Fruit fly (Drosophila melanogaster) whole organism, embryonic: ENCODE results near the gene CG31637.

Experiments used
- Bdp1 ChIP-seq: fragments of 200-800 bp; sonication (Bioruptor generic); optimal IDR thresholded peaks from 3 replicates; lab custom pipeline; 2016; ENCODE audit warnings: missing biosample characterization, missing genetic modification characterization
- Blimp-1 ChIP-seq: fragments of 200-800 bp; sonication (Bioruptor generic); optimal IDR thresholded peaks from 3 replicates; lab custom pipeline; 2018; ENCODE audit warnings: missing biosample characterization, missing genetic modification characterization, mild to moderate bottlenecking, moderate library complexity, missing genetic modification reagents
- CG10267 ChIP-seq: fragments of 200-800 bp; sonication (Bioruptor generic); optimal IDR thresholded peaks from 2 replicates; lab custom pipeline; 2018; ENCODE audit warnings: missing biosample characterization, mild to moderate bottlenecking, missing genetic modification characterization, moderate library complexity
- CG1602 ChIP-seq: fragments of 200-800 bp; sonication (Bioruptor generic); optimal IDR thresholded peaks from 3 replicates; lab custom pipeline; 2016; ENCODE audit warnings: missing biosample characterization, missing genetic modification characterization
- CG17912 ChIP-seq: fragments of 200-800 bp; sonication (Bioruptor generic); optimal IDR thresholded peaks from 2 replicates; lab custom pipeline; 2018; ENCODE audit warnings: missing biosample characterization, mild to moderate bottlenecking, missing genetic modification characterization
- CG2199 ChIP-seq: fragments of 200-800 bp; sonication (Bioruptor generic); IDR thresholded peaks from 3 replicates; pipeline ENCODE4 v1.3.6; 2022; ENCODE audit warnings: missing biosample characterization, missing genetic modification characterization
- CG42726 ChIP-seq: fragments of 200-800 bp; sonication (Bioruptor generic); IDR thresholded peaks from 2 replicates; pipeline ENCODE4 v1.3.6; 2022; ENCODE audit warnings: missing biosample characterization, missing genetic modification characterization; ENCODE audit not compliant: partially characterized antibody
- CG4282 ChIP-seq: fragments of 200-800 bp; sonication (Bioruptor generic); optimal IDR thresholded peaks from 2 replicates; lab custom pipeline; 2016; ENCODE audit warnings: missing biosample characterization, missing genetic modification characterization
- CG6272 ChIP-seq: fragments of 200-800 bp; sonication (Bioruptor generic); IDR thresholded peaks from 2 replicates; pipeline ENCODE4 v1.3.6; 2022; ENCODE audit warnings: missing biosample characterization, missing genetic modification characterization
- CG6689 ChIP-seq: fragments of 200-800 bp; sonication (Bioruptor generic); IDR thresholded peaks from 2 replicates; pipeline ENCODE4 v1.3.6; 2022; ENCODE audit warnings: missing biosample characterization, missing genetic modification characterization
- CG6791 ChIP-seq: fragments of 200-800 bp; sonication (Bioruptor generic); IDR thresholded peaks from 3 replicates; pipeline ENCODE4 v1.3.6; 2022; ENCODE audit warnings: missing biosample characterization, missing genetic modification characterization; ENCODE audit not compliant: partially characterized antibody
- CG6813 ChIP-seq: fragments of 200-800 bp; sonication (Bioruptor generic); optimal IDR thresholded peaks from 2 replicates; lab custom pipeline; 2017; ENCODE audit warnings: missing biosample characterization, missing genetic modification characterization, mild to moderate bottlenecking, moderate library complexity, missing genetic modification reagents
- CG7556 ChIP-seq: fragments of 200-800 bp; sonication (Bioruptor generic); optimal IDR thresholded peaks from 2 replicates; lab custom pipeline; 2017; ENCODE audit warnings: missing biosample characterization, mild to moderate bottlenecking, missing genetic modification characterization
- CG8388 ChIP-seq: fragments of 200-800 bp; sonication (Bioruptor generic); optimal IDR thresholded peaks from 2 replicates; lab custom pipeline; 2019; ENCODE audit warnings: missing biosample characterization, mild to moderate bottlenecking, missing genetic modification characterization, moderate library complexity
- CG9727 ChIP-seq: fragments of 200-800 bp; sonication (Bioruptor generic); optimal IDR thresholded peaks from 3 replicates; lab custom pipeline; 2017; ENCODE audit warnings: missing biosample characterization, mild to moderate bottlenecking, missing genetic modification characterization
- CG9817 ChIP-seq: fragments of 200-800 bp; sonication (Bioruptor generic); optimal IDR thresholded peaks from 2 replicates; lab custom pipeline; 2018; ENCODE audit warnings: missing biosample characterization, mild to moderate bottlenecking, missing genetic modification characterization, moderate library complexity
- CTCF ChIP-seq: fragments of 200-800 bp; sonication (Bioruptor generic); optimal IDR thresholded peaks from 2 replicates; lab custom pipeline; 2017; ENCODE audit warnings: missing biosample characterization, mild to moderate bottlenecking, missing genetic modification characterization, moderate library complexity
- Deaf1 ChIP-seq: fragments of 200-800 bp; optimal IDR thresholded peaks from 3 replicates; lab custom pipeline; 2019; ENCODE audit warnings: missing biosample characterization, mild to moderate bottlenecking, missing genetic modification characterization, moderate library complexity
- H2.0 ChIP-seq: fragments of 200-800 bp; sonication (Bioruptor generic); IDR thresholded peaks from 2 replicates; pipeline ENCODE4 v1.3.6; 2022; ENCODE audit warnings: missing biosample characterization, missing genetic modification characterization
- HLH54F ChIP-seq: fragments of 200-800 bp; sonication (Bioruptor generic); optimal IDR thresholded peaks from 3 replicates; lab custom pipeline; 2016; ENCODE audit warnings: missing biosample characterization, missing genetic modification characterization
- Neu2 ChIP-seq: fragments of 200-800 bp; sonication (Bioruptor generic); optimal IDR thresholded peaks from 3 replicates; lab custom pipeline; 2016; ENCODE audit warnings: missing biosample characterization, missing genetic modification characterization, borderline replicate concordance
- Ptx1 ChIP-seq: fragments of 200-800 bp; sonication (Bioruptor generic); IDR thresholded peaks from 2 replicates; pipeline ENCODE4 v1.3.6; 2022; ENCODE audit warnings: missing biosample characterization, missing genetic modification characterization
- Sox100B ChIP-seq: fragments of 200-800 bp; sonication (Bioruptor generic); optimal IDR thresholded peaks from 3 replicates; lab custom pipeline; 2018; ENCODE audit warnings: missing biosample characterization, mild to moderate bottlenecking, missing genetic modification characterization
- Sry-δ ChIP-seq: fragments of 200-800 bp; sonication (Bioruptor generic); optimal IDR thresholded peaks from 2 replicates; lab custom pipeline; 2016; ENCODE audit warnings: missing biosample characterization, missing genetic modification characterization
- Trl ChIP-seq, 3 experiments: fragments of >200 bp in 2 of 3; fragments of 200-800 bp in 1 of 3; sonication (Bioruptor generic) in 1 of 3; optimal IDR thresholded peaks; 2 replicates in 1 of 3; 3 replicates in 2 of 3; lab custom pipeline; 2016 to 2017; ENCODE audit warnings: missing biosample characterization in 1 of 3, missing genetic modification characterization in 1 of 3
- amos ChIP-seq: fragments of 200-800 bp; sonication (Bioruptor generic); IDR thresholded peaks from 2 replicates; pipeline ENCODE4 v1.3.6; 2022; ENCODE audit warnings: missing biosample characterization, missing genetic modification characterization; ENCODE audit not compliant: partially characterized antibody
- az2 ChIP-seq: fragments of 200-800 bp; sonication (Bioruptor generic); optimal IDR thresholded peaks from 3 replicates; lab custom pipeline; 2016; ENCODE audit warnings: missing biosample characterization, missing genetic modification characterization
- bbx ChIP-seq: fragments of 200-800 bp; sonication (Bioruptor generic); IDR thresholded peaks from 2 replicates; pipeline ENCODE4 v1.3.6; 2022; ENCODE audit warnings: missing biosample characterization, missing genetic modification characterization; ENCODE audit not compliant: partially characterized antibody
- bowl ChIP-seq: fragments of 200-800 bp; sonication (Bioruptor generic); IDR thresholded peaks from 2 replicates; pipeline ENCODE4 v1.3.6; 2022; ENCODE audit warnings: missing biosample characterization, missing genetic modification characterization
- br ChIP-seq: fragments of >200 bp; optimal IDR thresholded peaks from 2 replicates; lab custom pipeline; 2017
- crc ChIP-seq: fragments of 200-800 bp; sonication (Bioruptor generic); optimal IDR thresholded peaks from 2 replicates; lab custom pipeline; 2016; ENCODE audit warnings: missing biosample characterization, missing genetic modification characterization
- gro ChIP-seq: fragments of 200-800 bp; sonication (Bioruptor generic); optimal IDR thresholded peaks from 2 replicates; lab custom pipeline; 2016; ENCODE audit warnings: missing biosample characterization, missing genetic modification characterization
- inv ChIP-seq: fragments of 200-800 bp; sonication (Bioruptor generic); IDR thresholded peaks from 2 replicates; pipeline ENCODE4 v1.3.6; 2022; ENCODE audit warnings: missing biosample characterization, missing genetic modification characterization; ENCODE audit not compliant: partially characterized antibody
- kni ChIP-seq: fragments of 200-800 bp; sonication (Bioruptor generic); optimal IDR thresholded peaks from 3 replicates; lab custom pipeline; 2017; ENCODE audit warnings: mild to moderate bottlenecking, missing biosample characterization, missing genetic modification reagents, missing genetic modification characterization
- lilli ChIP-seq: fragments of 200-800 bp; sonication (Bioruptor generic); optimal IDR thresholded peaks from 3 replicates; lab custom pipeline; 2016; ENCODE audit warnings: missing biosample characterization, missing genetic modification characterization
- lola ChIP-seq, 3 experiments: fragments of >200 bp in 2 of 3; fragments of 200-800 bp in 1 of 3; sonication (Bioruptor generic) in 1 of 3; optimal IDR thresholded peaks; 2 replicates each; lab custom pipeline; 2017 to 2019; ENCODE audit warnings: missing biosample characterization in 3 of 3, missing genetic modification characterization in 3 of 3, mild to moderate bottlenecking in 1 of 3, moderate library complexity in 1 of 3
- luna ChIP-seq: fragments of 200-800 bp; sonication (Bioruptor generic); optimal IDR thresholded peaks from 2 replicates; lab custom pipeline; 2016; ENCODE audit warnings: missing biosample characterization, missing genetic modification characterization
- mam ChIP-seq: fragments of 200-800 bp; sonication (Bioruptor generic); optimal IDR thresholded peaks from 3 replicates; lab custom pipeline; 2016; ENCODE audit warnings: missing biosample characterization, missing genetic modification characterization
- pb ChIP-seq: fragments of 200-800 bp; sonication (Bioruptor generic); optimal IDR thresholded peaks from 3 replicates; lab custom pipeline; 2016; ENCODE audit warnings: missing biosample characterization, missing genetic modification characterization
- phol ChIP-seq: fragments of 200-800 bp; sonication (Bioruptor generic); optimal IDR thresholded peaks from 3 replicates; lab custom pipeline; 2018; ENCODE audit warnings: missing biosample characterization, mild to moderate bottlenecking, missing genetic modification characterization, moderate library complexity
- pros ChIP-seq: fragments of 200-800 bp; sonication (Bioruptor generic); optimal IDR thresholded peaks from 3 replicates; lab custom pipeline; 2019; ENCODE audit warnings: missing biosample characterization, mild to moderate bottlenecking, missing genetic modification characterization, moderate library complexity
- pum ChIP-seq: fragments of 200-800 bp; sonication (Bioruptor generic); optimal IDR thresholded peaks from 2 replicates; lab custom pipeline; 2016; ENCODE audit warnings: missing biosample characterization, missing genetic modification characterization
- sens-2 ChIP-seq: fragments of 200-800 bp; sonication (Bioruptor generic); IDR thresholded peaks from 2 replicates; pipeline ENCODE4 v1.3.6; 2022; ENCODE audit warnings: missing biosample characterization, missing genetic modification characterization
- slbo ChIP-seq: fragments of 200-800 bp; sonication (Bioruptor generic); IDR thresholded peaks from 2 replicates; pipeline ENCODE4 v1.3.6; 2022; ENCODE audit warnings: missing biosample characterization, missing genetic modification characterization
- stwl ChIP-seq: fragments of 200-800 bp; sonication (Bioruptor generic); optimal IDR thresholded peaks from 3 replicates; lab custom pipeline; 2018; ENCODE audit warnings: missing biosample characterization, mild to moderate bottlenecking, missing genetic modification characterization, moderate library complexity
- tin ChIP-seq: fragments of 200-800 bp; sonication (Bioruptor generic); optimal IDR thresholded peaks from 3 replicates; lab custom pipeline; 2016; ENCODE audit warnings: missing biosample characterization, missing genetic modification characterization
- twi ChIP-seq: fragments of 200-800 bp; optimal IDR thresholded peaks from 2 replicates; lab custom pipeline; 2019; ENCODE audit warnings: missing biosample characterization, mild to moderate bottlenecking, missing genetic modification characterization, moderate library complexity
- usp ChIP-seq: fragments of >200 bp; optimal IDR thresholded peaks from 2 replicates; lab custom pipeline; 2017; ENCODE audit warnings: missing biosample characterization, missing genetic modification characterization
- vvl ChIP-seq: fragments of 200-800 bp; sonication (Bioruptor generic); IDR thresholded peaks from 2 replicates; pipeline ENCODE4 v1.3.6; 2022; ENCODE audit warnings: missing biosample characterization, missing genetic modification characterization
- zen ChIP-seq: fragments of 200-800 bp; sonication (Bioruptor generic); optimal IDR thresholded peaks from 3 replicates; lab custom pipeline; 2018; ENCODE audit warnings: missing biosample characterization, mild to moderate bottlenecking, missing genetic modification characterization, moderate library complexity
- zf30C ChIP-seq: fragments of 200-800 bp; sonication (Bioruptor generic); optimal IDR thresholded peaks from 3 replicates; lab custom pipeline; 2018; ENCODE audit warnings: missing biosample characterization, mild to moderate bottlenecking, missing genetic modification characterization

CG31637 gene

DNA sequence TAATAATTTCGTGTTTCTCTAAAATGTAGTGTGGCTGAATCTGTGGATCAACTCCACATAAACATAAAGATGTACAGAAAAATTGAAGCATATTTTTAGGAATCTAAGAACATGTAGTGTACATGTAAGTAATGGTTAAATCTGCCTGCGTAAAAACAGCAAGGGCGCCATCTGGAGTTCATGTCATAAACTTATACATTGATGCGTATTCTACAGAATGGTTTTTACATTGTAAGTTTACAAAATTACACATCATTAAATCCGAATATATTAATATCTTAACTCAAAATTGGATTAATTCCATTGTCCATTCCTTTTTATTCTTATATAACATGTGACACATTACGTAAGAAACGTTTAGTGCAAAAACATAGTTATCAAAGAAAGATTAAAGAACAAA is 28.5 kb downstream of the CG31637 start (continued):
- TF ChIP-seq amos (GFP tag; lab: Robert Waterston, UW) (peak; percentile 80), vvl (peak; percentile 89), CG6791 (no peak; the same call in 2 of the 3 replicates), Trl (optimal IDR thresholded peaks at IDR 0.05; lab: Kevin White, UChicago) (no peak), Trl (GFP tag; optimal IDR thresholded peaks at IDR 0.05; lab: Kevin White, UChicago) (peak; percentile 3), CG8388 (GFP tag; lab: Kevin White, UChicago) (no peak), mam (GFP tag; lab: Kevin White, UChicago) (peak; percentile 12), pb (GFP tag; lab: Kevin White, UChicago) (no peak), az2 (GFP tag; lab: Kevin White, UChicago) (no peak), zen (peak; percentile 68), CG1602 (GFP tag; lab: Kevin White, UChicago) (no peak), bbx (GFP tag; lab: Robert Waterston, UW) (peak; percentile 60; the same call in 1 of the 2 replicates), CG17912 (GFP tag; lab: Kevin White, UChicago) (no peak), CG42726 (GFP tag; lab: Robert Waterston, UW) (peak; percentile 82), CG10267 (tag; lab: Kevin White, UChicago) (peak; percentile 46), phol (tag; lab: Kevin White, UChicago) (peak; percentile 9), bowl (GFP tag; lab: Robert Waterston, UW) (no peak), sens-2 (no peak), lola (GFP tag; optimal IDR thresholded peaks at IDR 0.05; lab: Kevin White, UChicago) (peak in 1 of 3 experiments; percentile 1), stwl (peak; percentile 78), slbo (GFP tag; lab: Robert Waterston, UW) (no peak), crc (GFP tag; lab: Kevin White, UChicago) (no peak), gro (GFP tag; lab: Kevin White, UChicago) (peak; percentile 47), CG9817 (tag; lab: Kevin White, UChicago) (peak; percentile 22), lilli (no peak)
- TF ChIP-seq, all 482 proteins: peak for 68

DNA sequence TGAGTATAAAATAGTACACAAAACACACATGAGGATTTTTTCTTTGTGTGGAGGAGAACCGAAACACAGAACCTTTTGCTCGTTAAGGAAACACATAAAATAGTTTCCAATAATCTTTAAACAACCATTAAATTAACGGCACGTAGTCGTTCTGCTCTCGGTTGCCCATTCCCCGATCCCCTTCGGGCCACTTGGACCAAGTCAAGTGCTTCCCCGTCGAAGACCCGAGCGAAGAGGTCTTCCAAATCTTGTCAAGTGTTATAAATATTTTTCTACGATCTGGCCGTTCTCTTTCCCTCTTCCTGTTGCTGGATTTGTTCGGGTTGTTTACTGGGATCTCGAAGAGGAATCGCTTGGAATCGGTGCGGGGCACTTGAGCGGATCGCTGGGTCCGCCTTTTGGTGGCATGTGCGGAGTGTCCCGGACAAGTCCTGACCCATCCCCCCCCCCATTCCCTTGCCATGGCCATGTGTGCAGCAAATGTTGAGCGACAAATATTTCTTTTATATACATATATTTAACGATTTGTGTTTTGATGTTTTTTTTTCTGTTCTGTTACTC is 32.6 kb downstream of the CG31637 start:
- TF ChIP-seq pros (GFP tag; lab: Kevin White, UChicago): peak; percentile 75
- TF ChIP-seq br (lab: Kevin White, UChicago): no peak
- no peak for TF ChIP-seq Blimp-1 (GFP tag; lab: Kevin White, UChicago)
- TF ChIP-seq tin (GFP tag; lab: Kevin White, UChicago): peak; percentile 10
- no peak for TF ChIP-seq CG6689 (GFP tag; lab: Robert Waterston, UW)
- no peak for TF ChIP-seq CG7556 (GFP tag; lab: Kevin White, UChicago)
- TF ChIP-seq CG2199 (GFP tag; lab: Robert Waterston, UW): 0 out of 3 replicates have a peak, but pooled peaks have one; percentile 59
- TF ChIP-seq Sox100B (GFP tag; lab: Kevin White, UChicago): no peak
- no peak for TF ChIP-seq Sry-δ (GFP tag; lab: Kevin White, UChicago)
- TF ChIP-seq CG4282: no peak
- peak; percentile 57 for TF ChIP-seq zf30C (GFP tag; lab: Kevin White, UChicago)
- no peak for TF ChIP-seq luna (GFP tag; lab: Kevin White, UChicago)
- TF ChIP-seq H2.0: no peak
- TF ChIP-seq kni (GFP tag; lab: Kevin White, UChicago): peak; percentile 19
- TF ChIP-seq CG9727 (GFP tag; lab: Kevin White, UChicago): no peak
- no peak for TF ChIP-seq CG6813 (GFP tag; lab: Kevin White, UChicago)
- no peak for TF ChIP-seq CG6272 (GFP tag; lab: Robert Waterston, UW)
- TF ChIP-seq twi (tag; lab: Kevin White, UChicago): peak; percentile 93
- no peak for TF ChIP-seq pum
- no peak for TF ChIP-seq Neu2 (GFP tag; lab: Kevin White, UChicago)
- TF ChIP-seq Ptx1: no peak
- TF ChIP-seq Deaf1: peak; percentile 20
- no peak for TF ChIP-seq usp (GFP tag; lab: Kevin White, UChicago)
- TF ChIP-seq CTCF (GFP tag; lab: Kevin White, UChicago): no peak
- no peak for TF ChIP-seq inv (GFP tag; lab: Robert Waterston, UW)
- TF ChIP-seq pb (GFP tag; lab: Kevin White, UChicago): no peak
- no peak for TF ChIP-seq HLH54F (GFP tag; lab: Kevin White, UChicago)
- no peak for TF ChIP-seq Bdp1 (GFP tag; lab: Kevin White, UChicago)
